Worm (Caenorhabditis elegans): ENCODE data around the gene F35F11.2.
A peak's percentile ranks its signal among the peaks of the same experiment; 100 is the strongest.

The F35F11.2 gene

ce11 chrIV:4042274-4042673 lies 2.2 kb downstream of the F35F11.2 start, which contains the start of gene cdc-73:
Gene cdc-73 (plus strand): TSS chrIV:4042575.
- peak; percentile 23 for TF ChIP-seq lsy-2 (tag; optimal IDR thresholded peaks at IDR 0.05)
- no peak for TF ChIP-seq mab-5 (tag; optimal IDR thresholded peaks at IDR 0.05)
- peak; percentile 31 for TF ChIP-seq sptf-1 (tag; optimal IDR thresholded peaks at IDR 0.05)
- peak; percentile 35 for TF ChIP-seq ces-1 (GFP tag; optimal IDR thresholded peaks at IDR 0.05)
- no peak for TF ChIP-seq lin-32 (GFP tag; optimal IDR thresholded peaks at IDR 0.05)

ce11 chrIV:4047628-4048027 lies 7.5 kb downstream of the F35F11.2 start:
- TF ChIP-seq sem-2 (GFP tag; optimal IDR thresholded peaks at IDR 0.05) = no peak
- no peak for TF ChIP-seq snpc-4 (tag; optimal IDR thresholded peaks at IDR 0.05)
- TF ChIP-seq pha-4 (tag; optimal IDR thresholded peaks at IDR 0.05) = no peak
- TF ChIP-seq cnd-1 (tag; optimal IDR thresholded peaks at IDR 0.05) = no peak

- TF ChIP-seq nhr-76 (tag; optimal IDR thresholded peaks at IDR 0.05) = no peak
- TF ChIP-seq nhr-28 (tag; optimal IDR thresholded peaks at IDR 0.05) = no peak
- TF ChIP-seq mep-1 (tag; optimal IDR thresholded peaks at IDR 0.05) = peak; percentile 89
- no peak for TF ChIP-seq nhr-12 (tag; optimal IDR thresholded peaks at IDR 0.05)
- TF ChIP-seq blmp-1 (tag; optimal IDR thresholded peaks at IDR 0.05) = peak; percentile 39
- no peak for TF ChIP-seq unc-39 (tag; optimal IDR thresholded peaks at IDR 0.05)
- TF ChIP-seq mls-2 (tag; optimal IDR thresholded peaks at IDR 0.05) = peak; percentile 27
- TF ChIP-seq ceh-43 (GFP tag; optimal IDR thresholded peaks at IDR 0.05) = peak; percentile 45
- TF ChIP-seq flh-1 (GFP tag; optimal IDR thresholded peaks at IDR 0.05) = no peak
- no peak for TF ChIP-seq snpc-4 (tag; optimal IDR thresholded peaks at IDR 0.05)
- no peak for TF ChIP-seq elt-3 (tag; optimal IDR thresholded peaks at IDR 0.05)
- TF ChIP-seq ces-1 (GFP tag; optimal IDR thresholded peaks at IDR 0.05) = peak; percentile 86
- TF ChIP-seq cnd-1 (tag; optimal IDR thresholded peaks at IDR 0.05) = peak; percentile 33
- TF ChIP-seq ham-2 (GFP tag; optimal IDR thresholded peaks at IDR 0.05) = no peak
- TF ChIP-seq M03D4.4 (tag; optimal IDR thresholded peaks at IDR 0.05) = peak; percentile 12
- TF ChIP-seq unc-120 (tag; optimal IDR thresholded peaks at IDR 0.05; ENCODE audit: poor library complexity, severe bottlenecking) = peak; percentile 22
- peak; percentile 79 for TF ChIP-seq pha-4 (tag; optimal IDR thresholded peaks at IDR 0.05)
- TF ChIP-seq sptf-1 (tag; optimal IDR thresholded peaks at IDR 0.05) = peak; percentile 74
- peak; percentile 56 for TF ChIP-seq nhr-2 (tag; optimal IDR thresholded peaks at IDR 0.05)
- no peak for TF ChIP-seq ztf-11 (tag; optimal IDR thresholded peaks at IDR 0.05)
- peak; percentile 81 for TF ChIP-seq ceh-39 (tag; optimal IDR thresholded peaks at IDR 0.05)
- no peak for TF ChIP-seq zip-8 (tag; optimal IDR thresholded peaks at IDR 0.05)
- TF ChIP-seq nhr-237 (tag; optimal IDR thresholded peaks at IDR 0.05) = peak; percentile 57
- TF ChIP-seq bed-3 (GFP tag; optimal IDR thresholded peaks at IDR 0.05) = no peak
- TF ChIP-seq drap-1 (GFP tag; optimal IDR thresholded peaks at IDR 0.05) = peak; percentile 38
- TF ChIP-seq lin-32 (GFP tag; optimal IDR thresholded peaks at IDR 0.05) = no peak
- TF ChIP-seq lin-13 (tag; optimal IDR thresholded peaks at IDR 0.05) = peak; percentile 97
- no peak for TF ChIP-seq ceh-83 (GFP tag; optimal IDR thresholded peaks at IDR 0.05)
- TF ChIP-seq hlh-1 (tag; optimal IDR thresholded peaks at IDR 0.05) = peak; percentile 1
- peak; percentile 82 for TF ChIP-seq lsy-2 (tag; optimal IDR thresholded peaks at IDR 0.05)
- TF ChIP-seq sem-2 (GFP tag; optimal IDR thresholded peaks at IDR 0.05) = no peak
- TF ChIP-seq elt-1 (tag; optimal IDR thresholded peaks at IDR 0.05; ENCODE audit: borderline replicate concordance, insufficient read depth) = no peak
- no peak for TF ChIP-seq unc-62 (GFP tag; optimal IDR thresholded peaks at IDR 0.05)
- TF ChIP-seq tbx-8 (GFP tag; optimal IDR thresholded peaks at IDR 0.05) = peak; percentile 32
- TF ChIP-seq mab-5 (tag; optimal IDR thresholded peaks at IDR 0.05) = peak; percentile 76
Measured at ce11 chrIV:4049398-4049998, 9.4 kb downstream of the F35F11.2 start, which contains the start of gene pcn-1. Gene pcn-1 (minus strand): TSS chrIV:4049448.

- TF ChIP-seq nhr-76 (tag; optimal IDR thresholded peaks at IDR 0.05) = no peak
- TF ChIP-seq nhr-237 (tag; optimal IDR thresholded peaks at IDR 0.05) = no peak
- TF ChIP-seq blmp-1 (tag; optimal IDR thresholded peaks at IDR 0.05) = no peak
- no peak for TF ChIP-seq ces-1 (GFP tag; optimal IDR thresholded peaks at IDR 0.05)
- no peak for TF ChIP-seq nhr-12 (tag; optimal IDR thresholded peaks at IDR 0.05)
- no peak for TF ChIP-seq lin-32 (GFP tag; optimal IDR thresholded peaks at IDR 0.05)
- no peak for TF ChIP-seq hlh-1 (tag; optimal IDR thresholded peaks at IDR 0.05)
- TF ChIP-seq ceh-39 (tag; optimal IDR thresholded peaks at IDR 0.05) = no peak
- TF ChIP-seq elt-3 (tag; optimal IDR thresholded peaks at IDR 0.05) = no peak
- TF ChIP-seq unc-62 (GFP tag; optimal IDR thresholded peaks at IDR 0.05) = no peak
- TF ChIP-seq mls-2 (tag; optimal IDR thresholded peaks at IDR 0.05) = no peak
Measured at ce11 chrIV:4051539-4051938, 11.5 kb downstream of the F35F11.2 start, which contains the start of gene wrt-5. Gene wrt-5 (minus strand): TSS chrIV:4051639.

All from whole organism, mixed stage, embryonic.